Fruit fly (Drosophila melanogaster) whole organism, embryonic: Measurements from ENCODE around the gene Spn88Ea.

Source experiments
- Asciz ChIP-seq: fragments of 200-800 bp; sonication (Bioruptor generic); optimal IDR thresholded peaks from 2 replicates; lab custom pipeline; 2017; ENCODE audit warnings: missing biosample characterization, mild to moderate bottlenecking, missing genetic modification characterization, missing genetic modification reagents
- Bgb ChIP-seq: fragments of 200-800 bp; sonication (Bioruptor generic); IDR thresholded peaks from 2 replicates; pipeline ENCODE4 v1.3.6; 2022; ENCODE audit warnings: missing biosample characterization, missing genetic modification characterization; ENCODE audit not compliant: partially characterized antibody
- CG10959 ChIP-seq: fragments of 200-800 bp; sonication (Bioruptor generic); IDR thresholded peaks from 2 replicates; pipeline ENCODE4 v1.3.6; 2022; ENCODE audit warnings: missing biosample characterization, missing genetic modification characterization
- CG12071 ChIP-seq: fragments of 200-800 bp; sonication (Bioruptor generic); optimal IDR thresholded peaks from 3 replicates; lab custom pipeline; 2018; ENCODE audit warnings: missing biosample characterization, mild to moderate bottlenecking, missing genetic modification characterization
- CG1233 ChIP-seq: fragments of 200-800 bp; sonication (Bioruptor generic); optimal IDR thresholded peaks from 4 replicates; lab custom pipeline; 2018; ENCODE audit warnings: missing biosample characterization, mild to moderate bottlenecking, missing genetic modification characterization
- CG12391 ChIP-seq: fragments of 200-800 bp; sonication (Bioruptor generic); optimal IDR thresholded peaks from 3 replicates; lab custom pipeline; 2018; ENCODE audit warnings: missing biosample characterization, mild to moderate bottlenecking, missing genetic modification characterization, moderate library complexity
- CG13123 ChIP-seq: fragments of 200-800 bp; sonication (Bioruptor generic); optimal IDR thresholded peaks from 2 replicates; lab custom pipeline; 2016; ENCODE audit warnings: missing biosample characterization, missing genetic modification characterization
- CG15514 ChIP-seq: fragments of 200-800 bp; sonication (Bioruptor generic); optimal IDR thresholded peaks from 3 replicates; lab custom pipeline; 2017; ENCODE audit warnings: missing biosample characterization, missing genetic modification characterization, mild to moderate bottlenecking, moderate library complexity, missing genetic modification reagents
- CG15696 ChIP-seq: fragments of 200-800 bp; sonication (Bioruptor generic); optimal IDR thresholded peaks from 2 replicates; lab custom pipeline; 2019; ENCODE audit warnings: missing biosample characterization, mild to moderate bottlenecking, missing genetic modification characterization, moderate library complexity
- CG17361 ChIP-seq: fragments of 200-800 bp; sonication (Bioruptor generic); IDR thresholded peaks from 3 replicates; pipeline ENCODE4 v1.3.6; 2022; ENCODE audit warnings: missing biosample characterization, missing genetic modification characterization
- CG1792 ChIP-seq: fragments of 200-800 bp; sonication (Bioruptor generic); optimal IDR thresholded peaks from 2 replicates; lab custom pipeline; 2016; ENCODE audit warnings: missing biosample characterization, missing genetic modification characterization
- CG1832 ChIP-seq: fragments of 200-800 bp; sonication (Bioruptor generic); optimal IDR thresholded peaks from 2 replicates; lab custom pipeline; 2017; ENCODE audit warnings: missing biosample characterization, mild to moderate bottlenecking, missing genetic modification characterization, inconsistent platforms
- CG18476 ChIP-seq: fragments of 200-800 bp; sonication (Bioruptor generic); optimal IDR thresholded peaks from 2 replicates; lab custom pipeline; 2016; ENCODE audit warnings: missing biosample characterization, mild to moderate bottlenecking, missing genetic modification characterization
- CG2129 ChIP-seq: fragments of 200-800 bp; sonication (Bioruptor generic); IDR thresholded peaks from 2 replicates; pipeline ENCODE4 v1.3.6; 2022; ENCODE audit warnings: missing biosample characterization, missing genetic modification characterization; ENCODE audit not compliant: partially characterized antibody
- CG31441 ChIP-seq: fragments of 200-800 bp; sonication (Bioruptor generic); IDR thresholded peaks from 2 replicates; pipeline ENCODE4 v1.3.6; 2022; ENCODE audit warnings: missing biosample characterization, missing genetic modification characterization
- CG34224 ChIP-seq: fragments of 200-800 bp; sonication (Bioruptor generic); IDR thresholded peaks from 3 replicates; pipeline ENCODE4 v1.3.6; 2022; ENCODE audit warnings: missing biosample characterization, missing genetic modification characterization; ENCODE audit not compliant: partially characterized antibody
- CG4707 ChIP-seq: fragments of 200-800 bp; sonication (Bioruptor generic); optimal IDR thresholded peaks from 2 replicates; lab custom pipeline; 2018; ENCODE audit warnings: missing biosample characterization, mild to moderate bottlenecking, missing genetic modification characterization, moderate library complexity
- CG7786 ChIP-seq: fragments of 200-800 bp; sonication (Bioruptor generic); optimal IDR thresholded peaks from 2 replicates; lab custom pipeline; 2016; ENCODE audit warnings: missing biosample characterization, missing genetic modification characterization
- Chrac-16 ChIP-seq: fragments of 200-800 bp; sonication (Bioruptor generic); optimal IDR thresholded peaks from 3 replicates; lab custom pipeline; 2016; ENCODE audit warnings: missing biosample characterization, missing genetic modification characterization
- D19B ChIP-seq: fragments of 200-800 bp; sonication (Bioruptor generic); optimal IDR thresholded peaks from 2 replicates; lab custom pipeline; 2017; ENCODE audit warnings: missing biosample characterization, mild to moderate bottlenecking, missing genetic modification characterization
- Doc2 ChIP-seq: fragments of 200-800 bp; sonication (Bioruptor generic); IDR thresholded peaks from 2 replicates; pipeline ENCODE4 v1.3.6; 2022; ENCODE audit warnings: missing biosample characterization, missing genetic modification characterization
- Drgx ChIP-seq: fragments of 200-800 bp; sonication (Bioruptor generic); IDR thresholded peaks from 2 replicates; pipeline ENCODE4 v1.3.6; 2022; ENCODE audit warnings: missing biosample characterization, missing genetic modification characterization
- Hand ChIP-seq: fragments of 200-800 bp; sonication (Bioruptor generic); optimal IDR thresholded peaks from 2 replicates; lab custom pipeline; 2017; ENCODE audit warnings: mild to moderate bottlenecking, missing biosample characterization, missing genetic modification reagents, missing genetic modification characterization
- HmgD ChIP-seq: fragments of 200-800 bp; sonication (Bioruptor generic); optimal IDR thresholded peaks from 3 replicates; lab custom pipeline; 2016; ENCODE audit warnings: missing biosample characterization, missing genetic modification characterization
- Hmr ChIP-seq: fragments of 200-800 bp; sonication (Bioruptor generic); optimal IDR thresholded peaks from 3 replicates; lab custom pipeline; 2017; ENCODE audit warnings: mild to moderate bottlenecking, missing biosample characterization, missing genetic modification reagents, missing genetic modification characterization
- Kr ChIP-seq: fragments of 200-800 bp; sonication (Bioruptor generic); optimal IDR thresholded peaks from 2 replicates; lab custom pipeline; 2017; ENCODE audit warnings: missing biosample characterization, mild to moderate bottlenecking, missing genetic modification characterization
- Mes4 ChIP-seq: fragments of 200-800 bp; sonication (Bioruptor generic); optimal IDR thresholded peaks from 2 replicates; lab custom pipeline; 2016; ENCODE audit warnings: missing biosample characterization, missing genetic modification characterization
- Sry-β ChIP-seq: fragments of 200-800 bp; sonication (Bioruptor generic); optimal IDR thresholded peaks from 2 replicates; lab custom pipeline; 2018; ENCODE audit warnings: missing biosample characterization, mild to moderate bottlenecking, missing genetic modification characterization, moderate library complexity
- ab ChIP-seq: fragments of 200-800 bp; sonication (Bioruptor generic); optimal IDR thresholded peaks from 2 replicates; lab custom pipeline; 2016; ENCODE audit warnings: missing biosample characterization, missing genetic modification characterization
- cas ChIP-seq: fragments of 200-800 bp; sonication (Bioruptor generic); IDR thresholded peaks from 2 replicates; pipeline ENCODE4 v1.3.6; 2022; ENCODE audit warnings: missing biosample characterization, missing genetic modification characterization
- dati ChIP-seq: fragments of 200-800 bp; sonication (Bioruptor generic); IDR thresholded peaks from 2 replicates; pipeline ENCODE4 v1.3.6; 2022; ENCODE audit warnings: missing biosample characterization, missing genetic modification characterization
- dmrt99B ChIP-seq: fragments of 200-800 bp; sonication (Bioruptor generic); optimal IDR thresholded peaks from 2 replicates; lab custom pipeline; 2018; ENCODE audit warnings: missing biosample characterization, mild to moderate bottlenecking, missing genetic modification characterization, moderate library complexity
- gem ChIP-seq: fragments of 200-800 bp; sonication (Bioruptor generic); optimal IDR thresholded peaks from 2 replicates; lab custom pipeline; 2019; ENCODE audit warnings: missing biosample characterization, mild to moderate bottlenecking, missing genetic modification characterization, moderate library complexity
- grau ChIP-seq: fragments of 200-800 bp; optimal IDR thresholded peaks from 3 replicates; lab custom pipeline; 2019; ENCODE audit warnings: missing biosample characterization, mild to moderate bottlenecking, missing genetic modification characterization, moderate library complexity
- luna ChIP-seq: fragments of 200-800 bp; sonication (Bioruptor generic); optimal IDR thresholded peaks from 2 replicates; lab custom pipeline; 2016; ENCODE audit warnings: missing biosample characterization, missing genetic modification characterization
- maf-S ChIP-seq: fragments of 200-800 bp; sonication (Bioruptor generic); optimal IDR thresholded peaks from 2 replicates; lab custom pipeline; 2016; ENCODE audit warnings: missing biosample characterization, missing genetic modification characterization
- mam ChIP-seq: fragments of 200-800 bp; sonication (Bioruptor generic); optimal IDR thresholded peaks from 3 replicates; lab custom pipeline; 2016; ENCODE audit warnings: missing biosample characterization, missing genetic modification characterization
- pfk ChIP-seq: fragments of 200-800 bp; sonication (Bioruptor generic); optimal IDR thresholded peaks from 2 replicates; lab custom pipeline; 2018; ENCODE audit warnings: missing biosample characterization, mild to moderate bottlenecking, missing genetic modification characterization, moderate library complexity
- psq ChIP-seq: fragments of 200-800 bp; sonication (Bioruptor generic); optimal IDR thresholded peaks from 2 replicates; lab custom pipeline; 2017; ENCODE audit warnings: missing biosample characterization, missing genetic modification characterization
- pzg ChIP-seq: fragments of 200-800 bp; sonication (Bioruptor generic); optimal IDR thresholded peaks from 3 replicates; lab custom pipeline; 2018; ENCODE audit warnings: missing biosample characterization, mild to moderate bottlenecking, missing genetic modification characterization, moderate library complexity
- scrt ChIP-seq: fragments of 200-800 bp; sonication (Bioruptor generic); optimal IDR thresholded peaks from 2 replicates; lab custom pipeline; 2018; ENCODE audit warnings: missing biosample characterization, mild to moderate bottlenecking, missing genetic modification characterization, moderate library complexity
- sd ChIP-seq: fragments of 200-800 bp; sonication (Bioruptor generic); optimal IDR thresholded peaks from 3 replicates; lab custom pipeline; 2018; ENCODE audit warnings: missing biosample characterization, mild to moderate bottlenecking, missing genetic modification characterization, moderate library complexity
- shn ChIP-seq: fragments of 200-800 bp; sonication (Bioruptor generic); optimal IDR thresholded peaks from 3 replicates; lab custom pipeline; 2016; ENCODE audit warnings: missing biosample characterization, missing genetic modification characterization
- sima ChIP-seq: fragments of 200-800 bp; sonication (Bioruptor generic); optimal IDR thresholded peaks from 2 replicates; lab custom pipeline; 2016; ENCODE audit warnings: missing biosample characterization, missing genetic modification characterization
- sisA ChIP-seq: fragments of 200-800 bp; sonication (Bioruptor generic); IDR thresholded peaks from 2 replicates; pipeline ENCODE4 v1.3.6; 2022; ENCODE audit warnings: missing biosample characterization, missing genetic modification characterization
- slp2 ChIP-seq: fragments of 200-800 bp; sonication (Bioruptor generic); optimal IDR thresholded peaks from 2 replicates; lab custom pipeline; 2016; ENCODE audit warnings: missing biosample characterization, missing genetic modification characterization
- trem ChIP-seq: fragments of 200-800 bp; optimal IDR thresholded peaks from 3 replicates; lab custom pipeline; 2019; ENCODE audit warnings: missing biosample characterization, mild to moderate bottlenecking, missing genetic modification characterization, moderate library complexity
- tx ChIP-seq: fragments of 200-800 bp; sonication (Bioruptor generic); optimal IDR thresholded peaks from 2 replicates; lab custom pipeline; 2016; ENCODE audit warnings: missing biosample characterization, missing genetic modification characterization
- yki ChIP-seq: fragments of >200 bp; optimal IDR thresholded peaks from 3 replicates; lab custom pipeline; 2018
- z ChIP-seq: fragments of 200-800 bp; sonication (Bioruptor generic); IDR thresholded peaks from 3 replicates; pipeline ENCODE4 v1.3.6; 2022; ENCODE audit warnings: missing biosample characterization, missing genetic modification characterization

Spn88Ea gene

DNA sequence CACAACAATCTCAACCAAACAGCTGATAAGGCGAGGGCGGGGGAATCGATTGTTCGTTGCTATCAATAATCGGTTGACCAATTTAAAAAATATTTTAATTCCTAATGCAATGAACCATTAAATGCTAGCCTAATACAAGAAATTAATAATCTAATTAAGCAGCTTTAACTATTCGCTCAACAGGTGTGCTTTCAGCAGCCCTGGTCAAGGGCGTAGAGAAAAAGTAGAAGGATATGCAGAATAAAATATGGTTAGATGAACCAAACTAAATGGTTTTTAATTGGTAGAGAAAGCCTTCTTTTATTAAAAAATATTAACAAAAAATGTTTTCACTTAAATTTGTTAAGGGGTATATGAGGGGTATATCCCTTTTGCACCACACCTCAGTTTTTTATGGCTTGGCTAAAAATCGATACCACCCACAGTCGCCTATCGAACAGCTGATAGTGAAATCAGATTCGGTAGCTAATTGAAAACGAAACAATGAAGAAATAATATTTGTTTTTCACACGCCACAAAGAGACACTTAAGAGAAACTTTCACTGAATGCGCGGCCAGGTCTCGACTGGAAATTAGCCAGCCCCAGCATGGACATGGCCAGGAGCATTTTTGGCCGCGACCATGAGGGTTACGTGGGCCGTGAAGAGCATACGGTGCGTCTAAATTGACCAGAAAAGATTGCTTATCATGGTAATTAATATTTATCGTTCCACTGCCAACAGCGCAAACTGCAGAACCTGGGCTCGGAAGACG, 12.8 kb upstream of the Spn88Ea start, which contains the start of the genes SIDL and CG12241 (continued):
- TF ChIP-seq D19B (GFP tag; lab: Kevin White, UChicago) (peak; percentile 90), pfk (GFP tag; lab: Kevin White, UChicago) (no peak), slp2 (GFP tag; lab: Kevin White, UChicago) (peak; percentile 45), CG12391 (peak; percentile 72), CG12071 (GFP tag; lab: Kevin White, UChicago) (no peak), Chrac-16 (GFP tag; lab: Kevin White, UChicago) (peak; percentile 63), ab (GFP tag; lab: Kevin White, UChicago) (no peak), z (GFP tag; lab: Robert Waterston, UW) (no peak), pzg (peak; percentile 34), CG1233 (GFP tag; lab: Kevin White, UChicago) (peak; percentile 79), Asciz (no peak), Bgb (GFP tag; lab: Robert Waterston, UW) (no peak), Hmr (GFP tag; lab: Kevin White, UChicago) (no peak), CG17361 (peak; percentile 93), shn (GFP tag; lab: Kevin White, UChicago) (peak; percentile 21), mam (GFP tag; lab: Kevin White, UChicago) (peak; percentile 92), sisA (GFP tag; lab: Robert Waterston, UW) (peak; percentile 91), sd (no peak), CG15514 (GFP tag; lab: Kevin White, UChicago) (peak; percentile 85), CG13123 (GFP tag; lab: Kevin White, UChicago) (peak; percentile 18), CG7786 (peak; percentile 15), CG10959 (GFP tag; lab: Robert Waterston, UW) (peak; percentile 63), CG2129 (no peak), Sry-β (no peak), Mes4 (GFP tag; lab: Kevin White, UChicago) (peak; percentile 22), CG18476 (GFP tag; lab: Kevin White, UChicago) (peak; percentile 86), cas (peak; percentile 82), sima (GFP tag; lab: Kevin White, UChicago) (peak; percentile 63), Kr (GFP tag; lab: Kevin White, UChicago) (no peak), dati (GFP tag; lab: Robert Waterston, UW) (peak; percentile 72), luna (GFP tag; lab: Kevin White, UChicago) (peak; percentile 75), CG1792 (GFP tag; lab: Kevin White, UChicago) (peak; percentile 71), maf-S (GFP tag; lab: Kevin White, UChicago) (peak; percentile 75), CG31441 (GFP tag; lab: Robert Waterston, UW) (peak; percentile 90), CG1832 (GFP tag; lab: Kevin White, UChicago) (no peak), Hand (GFP tag; lab: Kevin White, UChicago) (no peak), yki (lab: Kevin White, UChicago) (no peak), Drgx (peak; percentile 96), tx (peak; percentile 25), gem (tag; lab: Kevin White, UChicago) (no peak), CG34224 (peak; percentile 21; the same call in 1 of the 3 replicates), psq (GFP tag; lab: Kevin White, UChicago) (peak; percentile 13), trem (peak; percentile 73), CG4707 (GFP tag; lab: Kevin White, UChicago) (no peak), scrt (GFP tag; lab: Kevin White, UChicago) (peak; percentile 90), dmrt99B (no peak), CG15696 (tag; lab: Kevin White, UChicago) (peak; percentile 39), Doc2 (GFP tag; lab: Robert Waterston, UW) (peak; percentile 75), grau (tag; lab: Kevin White, UChicago) (peak; percentile 57), HmgD (GFP tag; lab: Kevin White, UChicago) (peak; percentile 26)
